Fruit fly (Drosophila melanogaster) whole organism, embryonic: Measurements from ENCODE around the gene da.
A peak's percentile ranks its signal among the peaks of the same experiment; 100 is the strongest.

Experiments
- B-H2 ChIP-seq: fragments of 200-800 bp; sonication (Bioruptor generic); optimal IDR thresholded peaks from 2 replicates; lab custom pipeline; 2018; ENCODE audit warnings: missing biosample characterization, mild to moderate bottlenecking, missing genetic modification characterization
- CG10366 ChIP-seq: fragments of 200-800 bp; sonication (Bioruptor generic); IDR thresholded peaks from 2 replicates; pipeline ENCODE4 v1.3.6; 2022; ENCODE audit warnings: missing biosample characterization, missing genetic modification characterization
- CG11085 ChIP-seq: fragments of 200-800 bp; sonication (Bioruptor generic); IDR thresholded peaks from 2 replicates; pipeline ENCODE4 v1.3.6; 2022; ENCODE audit warnings: missing biosample characterization, missing genetic modification characterization
- CG11723 ChIP-seq: fragments of 200-800 bp; sonication (Bioruptor generic); optimal IDR thresholded peaks from 2 replicates; lab custom pipeline; 2017; ENCODE audit warnings: missing biosample characterization, mild to moderate bottlenecking, missing genetic modification characterization
- CG12769 ChIP-seq: fragments of 200-800 bp; sonication (Bioruptor generic); optimal IDR thresholded peaks from 2 replicates; lab custom pipeline; 2019; ENCODE audit warnings: missing biosample characterization, mild to moderate bottlenecking, missing genetic modification characterization, moderate library complexity
- CG13287 ChIP-seq: fragments of 200-800 bp; sonication (Bioruptor generic); IDR thresholded peaks from 2 replicates; pipeline ENCODE4 v1.3.6; 2022; ENCODE audit warnings: missing biosample characterization, missing genetic modification characterization; ENCODE audit not compliant: partially characterized antibody
- CG13775 ChIP-seq: fragments of 200-800 bp; sonication (Bioruptor generic); optimal IDR thresholded peaks from 3 replicates; lab custom pipeline; 2017; ENCODE audit warnings: missing biosample characterization, mild to moderate bottlenecking, missing genetic modification characterization
- CG14441 ChIP-seq: fragments of 200-800 bp; sonication (Bioruptor generic); IDR thresholded peaks from 2 replicates; pipeline ENCODE4 v1.3.6; 2022; ENCODE audit warnings: missing biosample characterization, missing genetic modification characterization
- CG15269 ChIP-seq: fragments of 200-800 bp; sonication (Bioruptor generic); optimal IDR thresholded peaks from 2 replicates; lab custom pipeline; 2018; ENCODE audit warnings: missing biosample characterization, mild to moderate bottlenecking, missing genetic modification characterization, moderate library complexity
- CG1529 ChIP-seq: fragments of 200-800 bp; sonication (Bioruptor generic); optimal IDR thresholded peaks from 3 replicates; lab custom pipeline; 2018; ENCODE audit warnings: missing biosample characterization, missing genetic modification characterization
- CG18619 ChIP-seq: fragments of 200-800 bp; sonication (Bioruptor generic); optimal IDR thresholded peaks from 3 replicates; lab custom pipeline; 2017; ENCODE audit warnings: missing biosample characterization, mild to moderate bottlenecking, missing genetic modification characterization
- CG2116 ChIP-seq: fragments of 200-800 bp; sonication (Bioruptor generic); optimal IDR thresholded peaks from 3 replicates; lab custom pipeline; 2018; ENCODE audit warnings: missing biosample characterization, mild to moderate bottlenecking, missing genetic modification characterization
- CG2712 ChIP-seq: fragments of 200-800 bp; optimal IDR thresholded peaks from 3 replicates; lab custom pipeline; 2019; ENCODE audit warnings: missing biosample characterization, mild to moderate bottlenecking, missing genetic modification characterization, moderate library complexity
- CG30020 ChIP-seq: fragments of 200-800 bp; optimal IDR thresholded peaks from 2 replicates; lab custom pipeline; 2019; ENCODE audit warnings: missing biosample characterization, mild to moderate bottlenecking, missing genetic modification characterization, moderate library complexity
- CG34376 ChIP-seq: fragments of 200-800 bp; sonication (Bioruptor generic); optimal IDR thresholded peaks from 2 replicates; lab custom pipeline; 2018; ENCODE audit warnings: missing biosample characterization, mild to moderate bottlenecking, missing genetic modification characterization
- CG34422 ChIP-seq: fragments of 200-800 bp; sonication (Bioruptor generic); IDR thresholded peaks from 3 replicates; pipeline ENCODE4 v1.3.6; 2022; ENCODE audit warnings: missing biosample characterization, missing genetic modification characterization
- CG4404 ChIP-seq: fragments of 200-800 bp; sonication (Bioruptor generic); IDR thresholded peaks from 2 replicates; pipeline ENCODE4 v1.3.6; 2022; ENCODE audit warnings: missing biosample characterization, missing genetic modification characterization
- CG6813 ChIP-seq: fragments of 200-800 bp; sonication (Bioruptor generic); optimal IDR thresholded peaks from 2 replicates; lab custom pipeline; 2017; ENCODE audit warnings: missing biosample characterization, missing genetic modification characterization, mild to moderate bottlenecking, moderate library complexity, missing genetic modification reagents
- CG8359 ChIP-seq: fragments of 200-800 bp; sonication (Bioruptor generic); optimal IDR thresholded peaks from 2 replicates; lab custom pipeline; 2017; ENCODE audit warnings: missing biosample characterization, mild to moderate bottlenecking, missing genetic modification characterization, borderline replicate concordance
- CG8924 ChIP-seq: fragments of 200-800 bp; optimal IDR thresholded peaks from 3 replicates; lab custom pipeline; 2019; ENCODE audit warnings: missing biosample characterization, mild to moderate bottlenecking, missing genetic modification characterization, moderate library complexity
- CG9727 ChIP-seq: fragments of 200-800 bp; sonication (Bioruptor generic); optimal IDR thresholded peaks from 3 replicates; lab custom pipeline; 2017; ENCODE audit warnings: missing biosample characterization, mild to moderate bottlenecking, missing genetic modification characterization
- Dek ChIP-seq: fragments of 200-800 bp; sonication (Bioruptor generic); optimal IDR thresholded peaks from 3 replicates; lab custom pipeline; 2019; ENCODE audit warnings: missing biosample characterization, mild to moderate bottlenecking, missing genetic modification characterization, moderate library complexity
- E2f2 ChIP-seq: fragments of 200-800 bp; sonication (Bioruptor generic); IDR thresholded peaks from 2 replicates; pipeline ENCODE4 v1.3.6; 2022; ENCODE audit warnings: missing biosample characterization, missing genetic modification characterization
- Fer1 ChIP-seq: fragments of 200-800 bp; sonication (Bioruptor generic); optimal IDR thresholded peaks from 2 replicates; lab custom pipeline; 2017; ENCODE audit warnings: missing biosample characterization, mild to moderate bottlenecking, missing genetic modification characterization
- Fer2 ChIP-seq: fragments of 200-800 bp; sonication (Bioruptor generic); optimal IDR thresholded peaks from 2 replicates; lab custom pipeline; 2018; ENCODE audit warnings: missing biosample characterization, mild to moderate bottlenecking, missing genetic modification characterization, moderate library complexity
- Gug ChIP-seq: fragments of 200-800 bp; sonication (Bioruptor generic); IDR thresholded peaks from 4 replicates; pipeline ENCODE4 v1.3.6; 2022; ENCODE audit warnings: missing biosample characterization, missing genetic modification characterization
- HmgZ ChIP-seq: fragments of 200-800 bp; sonication (Bioruptor generic); optimal IDR thresholded peaks from 2 replicates; lab custom pipeline; 2018; ENCODE audit warnings: missing biosample characterization, mild to moderate bottlenecking, missing genetic modification characterization
- Med ChIP-seq: fragments of 200-800 bp; sonication (Bioruptor generic); peaks from one replicate; lab custom pipeline; 2016; ENCODE audit warnings: missing biosample characterization, missing genetic modification characterization, mild to moderate bottlenecking, inconsistent platforms, moderate library complexity
- Myb ChIP-seq: fragments of 200-800 bp; sonication (Bioruptor generic); optimal IDR thresholded peaks from 2 replicates; lab custom pipeline; 2016; ENCODE audit warnings: missing biosample characterization, missing genetic modification characterization
- NC2β ChIP-seq: fragments of 200-800 bp; sonication (Bioruptor generic); optimal IDR thresholded peaks from 2 replicates; lab custom pipeline; 2016; ENCODE audit warnings: missing biosample characterization, missing genetic modification characterization
- Ptx1 ChIP-seq: fragments of 200-800 bp; sonication (Bioruptor generic); IDR thresholded peaks from 2 replicates; pipeline ENCODE4 v1.3.6; 2022; ENCODE audit warnings: missing biosample characterization, missing genetic modification characterization
- Sin3A ChIP-seq: fragments of >200 bp; optimal IDR thresholded peaks from 2 replicates; lab custom pipeline; 2018
- Spps ChIP-seq: fragments of 200-800 bp; sonication (Bioruptor generic); optimal IDR thresholded peaks from 2 replicates; lab custom pipeline; 2018; ENCODE audit warnings: missing biosample characterization, mild to moderate bottlenecking, missing genetic modification characterization
- ara ChIP-seq: fragments of 200-800 bp; sonication (Bioruptor generic); IDR thresholded peaks from 2 replicates; pipeline ENCODE4 v1.3.6; 2022; ENCODE audit warnings: missing biosample characterization, missing genetic modification characterization
- ato ChIP-seq: fragments of 200-800 bp; sonication (Bioruptor generic); IDR thresholded peaks from 2 replicates; pipeline ENCODE4 v1.3.6; 2022; ENCODE audit warnings: missing biosample characterization, missing genetic modification characterization; ENCODE audit not compliant: partially characterized antibody
- cad ChIP-seq: fragments of >200 bp; optimal IDR thresholded peaks from 2 replicates; lab custom pipeline; 2017; ENCODE audit warnings: missing biosample characterization, missing genetic modification characterization
- ci ChIP-seq: fragments of 200-800 bp; sonication (Bioruptor generic); IDR thresholded peaks from 3 replicates; pipeline ENCODE4 v1.3.6; 2022; ENCODE audit warnings: missing biosample characterization, missing genetic modification characterization
- cwo ChIP-seq: fragments of 200-800 bp; sonication (Bioruptor generic); optimal IDR thresholded peaks from 3 replicates; lab custom pipeline; 2017; ENCODE audit warnings: missing biosample characterization, missing genetic modification characterization, mild to moderate bottlenecking, moderate library complexity, missing genetic modification reagents
- danr ChIP-seq: fragments of 200-800 bp; sonication (Bioruptor generic); IDR thresholded peaks from 2 replicates; pipeline ENCODE4 v1.3.6; 2022; ENCODE audit warnings: missing biosample characterization, missing genetic modification characterization
- dati ChIP-seq: fragments of 200-800 bp; sonication (Bioruptor generic); IDR thresholded peaks from 2 replicates; pipeline ENCODE4 v1.3.6; 2022; ENCODE audit warnings: missing biosample characterization, missing genetic modification characterization
- gro ChIP-seq: fragments of 200-800 bp; sonication (Bioruptor generic); optimal IDR thresholded peaks from 2 replicates; lab custom pipeline; 2016; ENCODE audit warnings: missing biosample characterization, missing genetic modification characterization
- hth ChIP-seq: fragments of >200 bp; optimal IDR thresholded peaks from 2 replicates; lab custom pipeline; 2017; ENCODE audit warnings: inconsistent platforms
- inv ChIP-seq: fragments of 200-800 bp; sonication (Bioruptor generic); IDR thresholded peaks from 2 replicates; pipeline ENCODE4 v1.3.6; 2022; ENCODE audit warnings: missing biosample characterization, missing genetic modification characterization; ENCODE audit not compliant: partially characterized antibody
- kay ChIP-seq: fragments of 200-800 bp; sonication (Bioruptor generic); optimal IDR thresholded peaks from 2 replicates; lab custom pipeline; 2016; ENCODE audit warnings: missing biosample characterization, missing genetic modification characterization
- luna ChIP-seq: fragments of 200-800 bp; sonication (Bioruptor generic); optimal IDR thresholded peaks from 2 replicates; lab custom pipeline; 2016; ENCODE audit warnings: missing biosample characterization, missing genetic modification characterization
- mirr ChIP-seq: fragments of 200-800 bp; sonication (Bioruptor generic); optimal IDR thresholded peaks from 3 replicates; lab custom pipeline; 2018; ENCODE audit warnings: missing biosample characterization, mild to moderate bottlenecking, missing genetic modification characterization
- pita ChIP-seq: fragments of 200-800 bp; sonication (Bioruptor generic); optimal IDR thresholded peaks from 2 replicates; lab custom pipeline; 2017; ENCODE audit warnings: missing biosample characterization, mild to moderate bottlenecking, missing genetic modification characterization
- ranshi ChIP-seq: fragments of 200-800 bp; sonication (Bioruptor generic); IDR thresholded peaks from 2 replicates; pipeline ENCODE4 v1.3.6; 2022; ENCODE audit warnings: missing biosample characterization, missing genetic modification characterization
- shn ChIP-seq: fragments of 200-800 bp; sonication (Bioruptor generic); optimal IDR thresholded peaks from 3 replicates; lab custom pipeline; 2016; ENCODE audit warnings: missing biosample characterization, missing genetic modification characterization
- so ChIP-seq: fragments of 200-800 bp; sonication (Bioruptor generic); IDR thresholded peaks from 3 replicates; pipeline ENCODE4 v1.3.6; 2022; ENCODE audit warnings: missing biosample characterization, missing genetic modification characterization
- stwl ChIP-seq: fragments of 200-800 bp; sonication (Bioruptor generic); optimal IDR thresholded peaks from 3 replicates; lab custom pipeline; 2018; ENCODE audit warnings: missing biosample characterization, mild to moderate bottlenecking, missing genetic modification characterization, moderate library complexity
- vvl ChIP-seq: fragments of 200-800 bp; sonication (Bioruptor generic); IDR thresholded peaks from 2 replicates; pipeline ENCODE4 v1.3.6; 2022; ENCODE audit warnings: missing biosample characterization, missing genetic modification characterization

da gene

dm6 chr2L:10342471-10342870 is 45.4 kb upstream of the da start, which contains the start of gene Sps2 (continued):
- peak; percentile 23 for TF ChIP-seq HmgZ (tag; lab: Kevin White, UChicago)
- TF ChIP-seq CG30020, result peak; percentile 85
- no peak for TF ChIP-seq Spps (tag; lab: Kevin White, UChicago)
- peak; percentile 63 for TF ChIP-seq inv (GFP tag; lab: Robert Waterston, UW)
- no peak for TF ChIP-seq B-H2 (GFP tag; lab: Kevin White, UChicago)
- no peak for TF ChIP-seq so
- TF ChIP-seq CG34376 (GFP tag; lab: Kevin White, UChicago), result peak; percentile 52
- TF ChIP-seq hth, result no peak
- peak; percentile 48; the same call in 1 of the 3 replicates for TF ChIP-seq CG34422 (GFP tag; lab: Robert Waterston, UW)
- peak; percentile 24 for TF ChIP-seq CG2116 (GFP tag; lab: Kevin White, UChicago)
- TF ChIP-seq CG11085, result no peak
- TF ChIP-seq luna (GFP tag; lab: Kevin White, UChicago), result no peak
- TF ChIP-seq CG11723 (GFP tag; lab: Kevin White, UChicago), result no peak
- peak; percentile 57 for TF ChIP-seq stwl (tag; lab: Kevin White, UChicago)
- TF ChIP-seq Dek, result peak; percentile 17
- TF ChIP-seq Med, result peak; percentile 81
- no peak for TF ChIP-seq CG4404 (GFP tag; lab: Robert Waterston, UW)
- TF ChIP-seq ato (GFP tag; lab: Robert Waterston, UW), result peak; percentile 51; the same call in 1 of the 2 replicates
- TF ChIP-seq Fer1 (GFP tag; lab: Kevin White, UChicago), result no peak
- no peak for TF ChIP-seq CG18619 (GFP tag; lab: Kevin White, UChicago)
- peak; percentile 45 for TF ChIP-seq CG2712 (tag; lab: Kevin White, UChicago)
- peak; percentile 46; the same call in 1 of the 2 replicates for TF ChIP-seq E2f2 (GFP tag; lab: Robert Waterston, UW)
- no peak for TF ChIP-seq CG12769 (tag; lab: Kevin White, UChicago)
- TF ChIP-seq NC2β (GFP tag; lab: Kevin White, UChicago), result no peak
- TF ChIP-seq CG1529 (GFP tag; lab: Kevin White, UChicago), result no peak
- no peak for TF ChIP-seq mirr (GFP tag; lab: Kevin White, UChicago)
- peak; percentile 85 for TF ChIP-seq CG13287 (GFP tag; lab: Robert Waterston, UW)
- TF ChIP-seq CG13775 (GFP tag; lab: Kevin White, UChicago), result no peak
- peak; percentile 37; the same call in 1 of the 2 replicates for TF ChIP-seq CG14441 (GFP tag; lab: Robert Waterston, UW)
- TF ChIP-seq Gug, result no peak
- no peak for TF ChIP-seq cad (GFP tag; lab: Kevin White, UChicago)
- TF ChIP-seq ci (GFP tag; lab: Robert Waterston, UW), result no peak
- no peak for TF ChIP-seq pita (GFP tag; lab: Kevin White, UChicago)
- TF ChIP-seq CG10366 (GFP tag; lab: Robert Waterston, UW), result no peak
- no peak for TF ChIP-seq dati (GFP tag; lab: Robert Waterston, UW)
- TF ChIP-seq CG8924 (tag; lab: Kevin White, UChicago), result no peak
- no peak for TF ChIP-seq cwo (GFP tag; lab: Kevin White, UChicago)
- no peak for TF ChIP-seq ara (GFP tag; lab: Robert Waterston, UW)
- no peak for TF ChIP-seq kay (GFP tag; lab: Kevin White, UChicago)
- no peak for TF ChIP-seq danr (GFP tag; lab: Robert Waterston, UW)
- TF ChIP-seq ranshi (GFP tag; lab: Robert Waterston, UW), result no peak
- no peak for TF ChIP-seq gro (GFP tag; lab: Kevin White, UChicago)
- no peak for TF ChIP-seq Fer2
- TF ChIP-seq shn (GFP tag; lab: Kevin White, UChicago), result no peak
- no peak for TF ChIP-seq Sin3A (lab: Kevin White, UChicago)
- TF ChIP-seq CG9727 (GFP tag; lab: Kevin White, UChicago), result peak; percentile 33
- no peak for TF ChIP-seq CG6813 (GFP tag; lab: Kevin White, UChicago)
- no peak for TF ChIP-seq CG8359
- TF ChIP-seq CG15269 (tag; lab: Kevin White, UChicago), result no peak
- no peak for TF ChIP-seq Ptx1 (GFP tag; lab: Robert Waterston, UW)
- no peak for TF ChIP-seq Myb (GFP tag; lab: Kevin White, UChicago)
- TF ChIP-seq vvl (GFP tag; lab: Robert Waterston, UW), result peak; percentile 35
